Worm (Caenorhabditis elegans) whole organism, late embryonic: ENCODE measurements around the gene Y38F1A.1.
A peak's percentile ranks its signal among the peaks of the same experiment; 100 is the strongest.

Experiments used
- C08G9.2 ChIP-seq: sonication (generic microtip); optimal IDR thresholded peaks from 2 replicates; lab custom pipeline; 2016; ENCODE audit warnings: mild to moderate bottlenecking, missing genetic modification characterization, moderate library complexity, missing compliant biosample characterization
- C38D4.7 ChIP-seq: fragments of 200-800 bp; sonication (Bioruptor generic); optimal IDR thresholded peaks from 2 replicates; lab custom pipeline; 2018; ENCODE audit warnings: mild to moderate bottlenecking, missing genetic modification characterization, moderate library complexity, missing compliant biosample characterization
- F13H6.1 ChIP-seq: sonication (generic microtip); optimal IDR thresholded peaks from 2 replicates; lab custom pipeline; 2016; ENCODE audit warnings: missing genetic modification characterization, missing compliant biosample characterization
- K09A11.1 ChIP-seq: sonication (generic microtip); optimal IDR thresholded peaks from 2 replicates; lab custom pipeline; 2017; ENCODE audit warnings: antibody characterized with exemption, mild to moderate bottlenecking, missing genetic modification characterization, missing compliant biosample characterization; ENCODE audit not compliant: insufficient read depth
- Y22D7AL.16 ChIP-seq: sonication (generic microtip); optimal IDR thresholded peaks from 2 replicates; lab custom pipeline; 2016; ENCODE audit warnings: missing genetic modification characterization, missing compliant biosample characterization
- ahr-1 ChIP-seq: sonication (generic microtip); optimal IDR thresholded peaks from 2 replicates; lab custom pipeline; 2016; ENCODE audit warnings: missing genetic modification characterization, missing compliant biosample characterization
- ceh-22 ChIP-seq: sonication (generic microtip); optimal IDR thresholded peaks from 2 replicates; lab custom pipeline; 2017; ENCODE audit warnings: missing biosample characterization, missing genetic modification characterization
- ceh-24 ChIP-seq: sonication (generic microtip); optimal IDR thresholded peaks from 2 replicates; lab custom pipeline; 2016; ENCODE audit warnings: mild to moderate bottlenecking, missing genetic modification characterization, missing compliant biosample characterization
- ceh-30 ChIP-seq: fragments of 150-350 bp; optimal IDR thresholded peaks from 2 replicates; lab custom pipeline; 2014; ENCODE audit warnings: missing biosample characterization, missing genetic modification characterization
- ceh-31 ChIP-seq: sonication (generic microtip); optimal IDR thresholded peaks from 2 replicates; lab custom pipeline; 2016; ENCODE audit warnings: missing genetic modification characterization, missing compliant biosample characterization
- ceh-34 ChIP-seq: sonication (generic microtip); optimal IDR thresholded peaks from 2 replicates; lab custom pipeline; 2016; ENCODE audit warnings: mild to moderate bottlenecking, missing genetic modification characterization, missing compliant biosample characterization
- ceh-45 ChIP-seq: fragments of 200-800 bp; sonication (Bioruptor generic); IDR thresholded peaks from 2 replicates; pipeline ENCODE4 v1.3.6; 2022; ENCODE audit warnings: missing genetic modification reagents, missing genetic modification characterization, missing compliant biosample characterization
- ceh-48 ChIP-seq: sonication (generic microtip); optimal IDR thresholded peaks from 2 replicates; lab custom pipeline; 2016; ENCODE audit warnings: missing genetic modification characterization, inconsistent platforms, missing compliant biosample characterization
- ceh-6 ChIP-seq: fragments of 200-800 bp; sonication (Bioruptor generic); optimal IDR thresholded peaks from 2 replicates; lab custom pipeline; 2018; ENCODE audit warnings: mild to moderate bottlenecking, missing genetic modification characterization, missing compliant biosample characterization
- ceh-9 ChIP-seq: sonication (generic microtip); optimal IDR thresholded peaks from 2 replicates; lab custom pipeline; 2016; ENCODE audit warnings: mild to moderate bottlenecking, missing genetic modification characterization, inconsistent platforms, missing compliant biosample characterization
- che-1 ChIP-seq: sonication (generic microtip); optimal IDR thresholded peaks from 2 replicates; lab custom pipeline; 2016; ENCODE audit warnings: mild to moderate bottlenecking, missing genetic modification characterization, missing compliant biosample characterization
- dve-1 ChIP-seq: sonication (generic microtip); optimal IDR thresholded peaks from 2 replicates; lab custom pipeline; 2017; ENCODE audit warnings: antibody characterized with exemption, mild to moderate bottlenecking, missing genetic modification characterization, missing compliant biosample characterization
- elt-2 ChIP-seq: sonication (generic microtip); optimal IDR thresholded peaks from 2 replicates; lab custom pipeline; 2016; ENCODE audit warnings: missing genetic modification reagents, missing genetic modification characterization, missing compliant biosample characterization
- elt-4 ChIP-seq: sonication (generic microtip); optimal IDR thresholded peaks from 2 replicates; lab custom pipeline; 2016; ENCODE audit warnings: missing genetic modification characterization, missing compliant biosample characterization
- ets-4 ChIP-seq: sonication (generic microtip); optimal IDR thresholded peaks from 2 replicates; lab custom pipeline; 2016; ENCODE audit warnings: missing genetic modification characterization, missing compliant biosample characterization
- fax-1 ChIP-seq: sonication (generic microtip); optimal IDR thresholded peaks from 2 replicates; lab custom pipeline; 2016; ENCODE audit warnings: missing genotype, missing genetic modification characterization, missing compliant biosample characterization
- fkh-10 ChIP-seq: fragments of 150-350 bp; optimal IDR thresholded peaks from 2 replicates; lab custom pipeline; 2014; ENCODE audit warnings: missing biosample characterization, missing genetic modification reagents, missing genetic modification characterization
- gmeb-2 ChIP-seq: sonication (generic microtip); optimal IDR thresholded peaks from 2 replicates; lab custom pipeline; 2016; ENCODE audit warnings: missing genetic modification characterization, inconsistent platforms, missing compliant biosample characterization
- hlh-13 ChIP-seq: fragments of 200-800 bp; sonication (Bioruptor generic); optimal IDR thresholded peaks from 2 replicates; lab custom pipeline; 2018; ENCODE audit warnings: mild to moderate bottlenecking, missing genetic modification characterization, missing compliant biosample characterization
- hlh-15 ChIP-seq: sonication (generic microtip); optimal IDR thresholded peaks from 2 replicates; lab custom pipeline; 2016; ENCODE audit warnings: missing genetic modification characterization, missing compliant biosample characterization
- hlh-30 ChIP-seq: sonication (generic microtip); optimal IDR thresholded peaks from 2 replicates; lab custom pipeline; 2017; ENCODE audit warnings: antibody characterized with exemption, missing genetic modification characterization, missing compliant biosample characterization; ENCODE audit not compliant: insufficient read depth
- hlh-6 ChIP-seq: sonication (generic microtip); optimal IDR thresholded peaks from 2 replicates; lab custom pipeline; 2016; ENCODE audit warnings: missing genotype, missing genetic modification characterization, missing compliant biosample characterization
- hlh-8 ChIP-seq: sonication (generic microtip); optimal IDR thresholded peaks from 2 replicates; lab custom pipeline; 2016; ENCODE audit warnings: missing genotype, missing genetic modification characterization, missing compliant biosample characterization
- madf-2 ChIP-seq: sonication (generic microtip); optimal IDR thresholded peaks from 2 replicates; lab custom pipeline; 2017; ENCODE audit warnings: missing genetic modification characterization, missing compliant biosample characterization
- nfya-1 ChIP-seq: sonication (generic microtip); optimal IDR thresholded peaks from 2 replicates; lab custom pipeline; 2017; ENCODE audit warnings: missing genetic modification characterization, mild to moderate bottlenecking, missing compliant biosample characterization, antibody characterized with exemption, moderate library complexity
- nhr-232 ChIP-seq: sonication (generic microtip); optimal IDR thresholded peaks from 2 replicates; lab custom pipeline; 2016; ENCODE audit warnings: missing genetic modification characterization, missing compliant biosample characterization
- npax-4 ChIP-seq: sonication (generic microtip); optimal IDR thresholded peaks from 2 replicates; lab custom pipeline; 2016; ENCODE audit warnings: missing genetic modification characterization, missing compliant biosample characterization
- pax-1 ChIP-seq: fragments of 150-350 bp; optimal IDR thresholded peaks from 2 replicates; lab custom pipeline; 2014; ENCODE audit warnings: missing biosample characterization, missing genetic modification characterization
- pha-4 ChIP-seq: fragments of 150-350 bp; optimal IDR thresholded peaks from 2 replicates; lab custom pipeline; 2018; ENCODE audit warnings: missing biosample characterization, missing genetic modification reagents, missing genetic modification characterization
- pqm-1 ChIP-seq: sonication (generic microtip); optimal IDR thresholded peaks from 2 replicates; lab custom pipeline; 2016; ENCODE audit warnings: missing genetic modification characterization, missing compliant biosample characterization
- pros-1 ChIP-seq: fragments of 150-350 bp; optimal IDR thresholded peaks from 2 replicates; lab custom pipeline; 2014; ENCODE audit warnings: missing biosample characterization, missing genetic modification reagents, missing genetic modification characterization
- sox-2 ChIP-seq: fragments of 200-800 bp; sonication (Bioruptor generic); IDR thresholded peaks from 2 replicates; pipeline ENCODE4 v1.3.6; 2022; ENCODE audit warnings: missing genetic modification reagents, missing genetic modification characterization, missing compliant biosample characterization
- sox-4 ChIP-seq: sonication (generic microtip); optimal IDR thresholded peaks from 2 replicates; lab custom pipeline; 2017; ENCODE audit warnings: mild to moderate bottlenecking, missing genetic modification characterization, inconsistent platforms, missing compliant biosample characterization
- tbx-2 ChIP-seq: sonication (generic microtip); optimal IDR thresholded peaks from 2 replicates; lab custom pipeline; 2016; ENCODE audit warnings: missing genetic modification characterization, missing compliant biosample characterization
- tbx-7 ChIP-seq: sonication (generic microtip); optimal IDR thresholded peaks from 2 replicates; lab custom pipeline; 2016; ENCODE audit warnings: missing genotype, missing genetic modification characterization, missing compliant biosample characterization
- ttx-3 ChIP-seq: sonication (generic microtip); optimal IDR thresholded peaks from 2 replicates; lab custom pipeline; 2016; ENCODE audit warnings: missing genetic modification reagents, missing genetic modification characterization, missing compliant biosample characterization
- unc-3 ChIP-seq, 2 experiments: fragments of 200-800 bp in 1 of 2; sonication (Bioruptor generic) in 1 of 2; sonication (generic microtip) in 1 of 2; conservative IDR thresholded peaks in 1 of 2; optimal IDR thresholded peaks in 1 of 2; 2 replicates each; pipeline versions ENCODE4 v1.3.6 to Lab custom; 2016 to 2022; ENCODE audit warnings: missing compliant biosample characterization in 2 of 2, missing genetic modification characterization in 2 of 2, missing genetic modification reagents in 1 of 2
- unc-86 ChIP-seq: sonication (generic microtip); optimal IDR thresholded peaks from 2 replicates; lab custom pipeline; 2016; ENCODE audit warnings: missing genetic modification characterization, missing compliant biosample characterization
- zip-5 ChIP-seq: sonication (generic microtip); optimal IDR thresholded peaks from 2 replicates; lab custom pipeline; 2016; ENCODE audit warnings: missing genetic modification characterization, missing compliant biosample characterization

Gene Y38F1A.1

DNA sequence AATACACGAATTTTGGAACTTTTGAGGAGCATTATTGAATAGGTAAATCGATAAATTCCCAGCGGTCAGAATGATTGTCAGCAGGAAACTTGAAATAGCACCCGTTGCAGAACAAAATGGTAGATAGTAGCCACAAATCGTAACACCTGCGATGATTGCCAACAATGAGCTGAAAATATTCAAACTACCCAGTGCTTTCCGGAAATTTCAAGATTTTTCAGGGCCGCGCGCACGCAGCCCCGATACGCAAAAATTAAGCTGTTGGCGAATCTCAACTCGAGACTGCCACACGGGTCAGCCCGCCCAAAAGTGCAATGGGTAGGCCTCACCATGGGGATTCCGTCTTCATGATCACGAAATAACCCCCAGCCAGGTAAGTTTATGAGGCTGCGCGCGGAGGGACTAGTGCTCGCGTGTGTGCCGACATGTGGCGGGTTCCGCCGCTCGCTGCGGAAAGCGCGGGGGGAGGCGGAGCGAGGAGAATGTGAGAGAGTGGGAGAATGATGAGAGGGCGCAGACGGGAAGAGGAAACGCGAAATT lies 9.9 kb downstream of the Y38F1A.1 start (continued):
- TF ChIP-seq ceh-9 (tag; lab: Kevin White, UChicago), result no peak
- peak; percentile 78 for TF ChIP-seq hlh-30 (tag; lab: Kevin White, UChicago)
- peak; percentile 82 for TF ChIP-seq tbx-2 (tag; lab: Kevin White, UChicago)
- TF ChIP-seq elt-2 (tag; lab: Kevin White, UChicago), result peak; percentile 82
- no peak for TF ChIP-seq ceh-45 (GFP tag; lab: Robert Waterston, UW)
- TF ChIP-seq fkh-10 (GFP tag; lab: Kevin White, UChicago), result no peak
- peak; percentile 26 for TF ChIP-seq madf-2 (tag; lab: Kevin White, UChicago)
- TF ChIP-seq C08G9.2 (tag; lab: Kevin White, UChicago), result peak; percentile 70
- peak; percentile 85 for TF ChIP-seq pros-1
- no peak for TF ChIP-seq pha-4 (tag; lab: Kevin White, UChicago)
- no peak for TF ChIP-seq hlh-15 (tag; lab: Kevin White, UChicago)
- TF ChIP-seq nfya-1 (tag; lab: Kevin White, UChicago), result peak; percentile 66
- TF ChIP-seq elt-4 (tag; lab: Kevin White, UChicago), result no peak
- TF ChIP-seq Y22D7AL.16 (tag; lab: Kevin White, UChicago), result no peak
- TF ChIP-seq ceh-31, result peak; percentile 74
- no peak for TF ChIP-seq ceh-22 (tag; lab: Kevin White, UChicago)
- no peak for TF ChIP-seq ahr-1 (tag; lab: Kevin White, UChicago)
- TF ChIP-seq ets-4 (tag; lab: Kevin White, UChicago), result peak; percentile 12
- peak; percentile 77 for TF ChIP-seq ceh-34 (tag; lab: Kevin White, UChicago)
- peak; percentile 42 for TF ChIP-seq C38D4.7 (GFP tag; lab: Kevin White, UChicago)
- TF ChIP-seq che-1 (tag; lab: Kevin White, UChicago), result no peak
- TF ChIP-seq ceh-24 (tag; lab: Kevin White, UChicago), result no peak
- no peak for TF ChIP-seq ttx-3 (tag; lab: Kevin White, UChicago)
- TF ChIP-seq sox-4, result no peak
- TF ChIP-seq unc-86 (tag; lab: Kevin White, UChicago), result no peak
- TF ChIP-seq tbx-7, result peak; percentile 50
- TF ChIP-seq hlh-8 (tag; lab: Kevin White, UChicago), result peak; percentile 25
- TF ChIP-seq ceh-30 (tag; lab: Kevin White, UChicago), result no peak
- no peak for TF ChIP-seq zip-5
- peak; percentile 31; the same call in 1 of the 2 replicates for TF ChIP-seq sox-2 (GFP tag; lab: Robert Waterston, UW)
- peak; percentile 65 for TF ChIP-seq hlh-6 (tag; lab: Kevin White, UChicago)
- TF ChIP-seq npax-4 (tag; lab: Kevin White, UChicago), result no peak
- peak; percentile 29 for TF ChIP-seq pqm-1
- TF ChIP-seq pax-1, result no peak
- TF ChIP-seq nhr-232 (tag; lab: Kevin White, UChicago), result peak; percentile 22
- TF ChIP-seq ceh-6, result peak; percentile 24
- TF ChIP-seq dve-1 (tag; lab: Kevin White, UChicago), result peak; percentile 35
- no peak for TF ChIP-seq fax-1 (tag; lab: Kevin White, UChicago)
- no peak for TF ChIP-seq ceh-48 (tag; lab: Kevin White, UChicago)
- no peak for TF ChIP-seq hlh-13
- peak; percentile 37 for TF ChIP-seq F13H6.1 (tag; lab: Kevin White, UChicago)
- TF ChIP-seq unc-3 (GFP tag; conservative IDR thresholded peaks at IDR 0.05; lab: Robert Waterston, UW), result no peak
- TF ChIP-seq unc-3 (tag; optimal IDR thresholded peaks at IDR 0.05; lab: Kevin White, UChicago), result no peak
- peak; percentile 45 for TF ChIP-seq gmeb-2 (tag; lab: Kevin White, UChicago)
- TF ChIP-seq K09A11.1, result no peak
